Worm (Caenorhabditis elegans) whole organism, early embryonic: ENCODE measurements around the gene sri-26.

ENCODE experiments used
- ama-1 ChIP-seq: fragments of 150-350 bp; optimal IDR thresholded peaks from 2 replicates; lab custom pipeline; 2014
- ceh-36 ChIP-seq: sonication (generic microtip); optimal IDR thresholded peaks from 2 replicates; lab custom pipeline; 2016; ENCODE audit warnings: missing genetic modification characterization, inconsistent platforms, missing compliant biosample characterization
- hnd-1 ChIP-seq: sonication (generic microtip); optimal IDR thresholded peaks from 2 replicates; lab custom pipeline; 2016; ENCODE audit warnings: missing genetic modification characterization, missing compliant biosample characterization
- pes-1 ChIP-seq: fragments of 200-800 bp; sonication (Bioruptor generic); IDR thresholded peaks from 2 replicates; pipeline ENCODE4 v1.3.6; 2022; ENCODE audit warnings: missing genetic modification reagents, missing genetic modification characterization, missing compliant biosample characterization

DNA sequence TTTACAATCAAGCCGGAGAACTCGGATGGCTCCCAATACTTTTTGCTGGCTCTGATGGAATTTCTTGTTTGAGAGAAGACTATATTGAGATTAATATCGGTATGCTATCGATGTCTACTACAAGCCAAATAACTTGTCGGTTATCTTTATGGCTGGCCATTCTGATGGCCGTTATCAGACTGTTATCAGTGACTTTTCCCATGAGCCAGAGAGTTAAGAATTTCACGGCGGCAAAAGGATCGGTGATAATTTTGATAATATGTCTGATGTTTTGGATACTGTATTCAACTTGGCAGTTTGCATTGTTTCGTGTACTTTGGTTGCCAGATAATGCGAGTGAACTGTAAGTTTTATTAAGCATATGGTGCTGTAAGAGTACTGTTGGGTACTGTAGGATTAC lies 10.9 kb downstream of the sri-26 start:
- TF ChIP-seq hnd-1 (tag; lab: Kevin White, UChicago) (no peak), ama-1 (lab: Kevin White, UChicago) (no peak), pes-1 (no peak), ceh-36 (tag; lab: Kevin White, UChicago) (no peak)
